Fruit fly (Drosophila melanogaster): Measurements from ENCODE around the gene Rac1.

DNA sequence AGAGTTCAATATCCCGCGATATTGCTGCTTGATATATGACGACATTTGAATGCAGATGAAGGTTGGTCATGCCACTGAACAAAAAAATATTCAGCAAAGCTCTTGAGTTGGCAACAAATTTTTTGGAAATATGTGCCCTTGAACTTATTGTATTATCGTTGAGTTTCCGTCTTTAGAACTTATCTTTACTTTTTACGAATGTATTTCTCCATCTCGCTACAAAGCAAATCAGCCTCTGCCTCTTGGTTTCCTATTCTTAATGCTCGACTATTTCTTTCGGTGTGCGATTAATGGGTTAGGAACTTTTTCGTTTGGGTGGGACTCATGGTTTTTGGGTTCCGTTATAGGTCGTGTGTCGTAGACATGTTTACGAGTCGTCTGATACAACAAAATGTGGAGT lies 20.7 kb upstream of the Rac1 start:
- no peak for TF ChIP-seq pad (GFP tag; optimal IDR thresholded peaks at IDR 0.05)
- TF ChIP-seq cnc (optimal IDR thresholded peaks at IDR 0.05), result no peak
- no peak for TF ChIP-seq Hr96 (GFP tag; optimal IDR thresholded peaks at IDR 0.05)
- no peak for TF ChIP-seq toe (GFP tag; optimal IDR thresholded peaks at IDR 0.05)
- TF ChIP-seq CG11617 (GFP tag; optimal IDR thresholded peaks at IDR 0.05), result no peak
- no peak for TF ChIP-seq CG5204 (GFP tag; optimal IDR thresholded peaks at IDR 0.05)
- TF ChIP-seq CG12768 (GFP tag; optimal IDR thresholded peaks at IDR 0.05), result no peak
